Worm (Caenorhabditis elegans): ENCODE measurements around the gene sru-35.

sru-35 gene

DNA sequence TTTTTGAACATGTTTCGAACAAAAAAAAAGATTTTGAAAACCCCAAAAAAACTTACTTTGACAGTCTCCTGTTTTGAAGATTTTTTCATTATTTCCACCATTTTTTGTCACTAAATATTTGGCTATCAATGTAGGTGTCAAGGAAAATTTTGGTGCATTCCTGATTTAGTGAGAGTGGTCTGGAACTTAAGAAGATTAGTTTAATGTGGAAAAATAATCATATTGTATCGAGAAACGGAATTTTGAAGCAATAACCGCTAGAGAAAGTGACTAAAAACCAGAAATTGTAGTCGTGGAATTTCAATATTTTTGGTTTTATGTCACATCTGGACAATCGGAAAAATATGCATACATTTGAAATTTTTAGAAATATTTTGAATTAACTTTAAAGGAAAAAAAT is 28.1 kb downstream of the sru-35 start, which contains the start of the genes F20C5.11 and klp-11:
Gene F20C5.11 (minus strand): TSS at position 101 of the 400 bp plus-strand sequence.
Gene klp-11 (minus strand): TSS at position 171 of the 400 bp plus-strand sequence.
- TF ChIP-seq tbx-8 (GFP tag; optimal IDR thresholded peaks at IDR 0.05) = no peak
- no peak for TF ChIP-seq unc-39 (tag; optimal IDR thresholded peaks at IDR 0.05)
- TF ChIP-seq hlh-1 (tag; optimal IDR thresholded peaks at IDR 0.05) = no peak
- TF ChIP-seq unc-120 (tag; optimal IDR thresholded peaks at IDR 0.05; ENCODE audit: poor library complexity, severe bottlenecking) = no peak
- no peak for TF ChIP-seq elt-3 (tag; optimal IDR thresholded peaks at IDR 0.05)
- no peak for TF ChIP-seq snpc-4 (tag; optimal IDR thresholded peaks at IDR 0.05)
- no peak for TF ChIP-seq ceh-43 (GFP tag; optimal IDR thresholded peaks at IDR 0.05)
- TF ChIP-seq unc-62 (GFP tag; optimal IDR thresholded peaks at IDR 0.05) = no peak
- TF ChIP-seq nhr-2 (tag; optimal IDR thresholded peaks at IDR 0.05) = no peak
- TF ChIP-seq flh-1 (GFP tag; optimal IDR thresholded peaks at IDR 0.05) = no peak
- TF ChIP-seq nhr-28 (tag; optimal IDR thresholded peaks at IDR 0.05) = no peak
- no peak for TF ChIP-seq nhr-76 (tag; optimal IDR thresholded peaks at IDR 0.05)
- no peak for TF ChIP-seq pha-4 (tag; optimal IDR thresholded peaks at IDR 0.05)
- TF ChIP-seq nhr-12 (tag; optimal IDR thresholded peaks at IDR 0.05) = no peak
- no peak for TF ChIP-seq mab-5 (tag; optimal IDR thresholded peaks at IDR 0.05)
- no peak for TF ChIP-seq lin-32 (GFP tag; optimal IDR thresholded peaks at IDR 0.05)
- no peak for TF ChIP-seq ceh-39 (tag; optimal IDR thresholded peaks at IDR 0.05)
- TF ChIP-seq drap-1 (GFP tag; optimal IDR thresholded peaks at IDR 0.05) = no peak
- no peak for TF ChIP-seq elt-1 (tag; optimal IDR thresholded peaks at IDR 0.05; ENCODE audit: borderline replicate concordance, insufficient read depth)
- no peak for TF ChIP-seq mls-2 (tag; optimal IDR thresholded peaks at IDR 0.05)

DNA sequence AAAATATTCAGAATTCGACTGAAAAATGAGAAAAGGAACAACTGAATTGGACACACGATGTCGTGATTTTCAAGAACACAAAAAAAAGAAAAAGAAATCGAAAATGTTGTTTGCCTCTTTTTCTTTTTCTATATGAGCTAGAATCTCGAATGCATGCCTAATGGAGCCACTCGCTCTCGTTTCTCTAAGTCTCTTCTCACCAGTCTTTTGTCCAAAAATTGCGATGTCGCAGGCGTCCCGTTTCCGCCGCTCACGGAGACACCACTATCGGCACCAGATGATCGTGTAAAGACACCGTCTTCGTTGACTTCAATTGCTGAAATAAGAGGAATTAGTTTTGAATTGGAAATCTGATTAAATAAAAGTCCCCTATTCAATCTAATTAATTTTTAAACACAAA is 31.4 kb downstream of the sru-35 start:
- no peak for TF ChIP-seq bed-3 (GFP tag; optimal IDR thresholded peaks at IDR 0.05)
- no peak for TF ChIP-seq lsy-2 (tag; optimal IDR thresholded peaks at IDR 0.05)
- TF ChIP-seq blmp-1 (tag; optimal IDR thresholded peaks at IDR 0.05) = no peak
- no peak for TF ChIP-seq mab-5 (tag; optimal IDR thresholded peaks at IDR 0.05)
- TF ChIP-seq zip-8 (tag; optimal IDR thresholded peaks at IDR 0.05) = no peak
- no peak for TF ChIP-seq ceh-39 (tag; optimal IDR thresholded peaks at IDR 0.05)
- TF ChIP-seq nhr-12 (tag; optimal IDR thresholded peaks at IDR 0.05) = no peak
- peak; percentile 28 for TF ChIP-seq ces-1 (GFP tag; optimal IDR thresholded peaks at IDR 0.05)
- no peak for TF ChIP-seq pha-4 (tag; optimal IDR thresholded peaks at IDR 0.05)

DNA sequence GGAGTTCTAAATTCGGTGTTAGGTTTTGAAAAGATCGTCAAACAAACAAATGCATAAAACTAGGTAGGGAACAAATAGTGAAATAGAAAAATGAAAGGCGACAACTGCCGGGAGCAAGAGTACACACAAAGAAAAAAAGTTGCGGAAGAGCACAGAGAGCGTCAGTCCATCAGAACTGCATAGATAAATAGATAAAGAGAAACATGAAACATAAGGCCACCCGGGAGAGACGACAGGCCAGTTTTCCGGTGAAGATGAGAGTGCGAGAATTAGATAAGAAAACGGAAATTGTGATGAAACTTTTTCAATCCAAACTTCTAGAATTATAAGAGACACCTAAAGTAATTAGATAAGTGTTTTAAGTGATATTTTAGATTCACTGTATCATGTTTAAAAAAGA is 32.3 kb downstream of the sru-35 start:
- no peak for TF ChIP-seq lin-13 (tag; optimal IDR thresholded peaks at IDR 0.05)
- TF ChIP-seq unc-120 (tag; optimal IDR thresholded peaks at IDR 0.05; ENCODE audit: poor library complexity, severe bottlenecking) = peak; percentile 54
- no peak for TF ChIP-seq M03D4.4 (tag; optimal IDR thresholded peaks at IDR 0.05)
- TF ChIP-seq ces-1 (GFP tag; optimal IDR thresholded peaks at IDR 0.05) = peak; percentile 2
- no peak for TF ChIP-seq nhr-12 (tag; optimal IDR thresholded peaks at IDR 0.05)
- peak; percentile 55 for TF ChIP-seq hlh-1 (tag; optimal IDR thresholded peaks at IDR 0.05)

DNA sequence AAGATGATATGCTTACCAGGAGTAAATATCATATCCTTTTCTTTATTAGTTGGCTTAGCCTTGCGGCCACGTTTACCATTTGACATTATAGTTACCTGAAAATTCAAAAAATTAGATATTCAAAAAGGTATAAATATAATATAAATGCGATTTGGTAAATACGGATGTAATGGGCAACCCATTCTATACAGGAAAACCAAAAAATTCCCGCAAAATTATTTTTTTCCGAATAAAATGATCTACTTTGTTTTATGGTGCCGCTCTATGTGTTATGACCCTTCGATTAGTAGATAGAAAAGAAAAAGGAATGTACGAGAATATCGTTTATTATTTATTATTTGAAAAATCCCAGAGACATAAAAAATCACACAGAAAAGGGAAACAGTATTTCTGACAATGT is 35.3 kb downstream of the sru-35 start, which contains the start of gene elli-1:
Gene elli-1 (minus strand): TSS at position 101 of the 400 bp plus-strand sequence.
- no peak for TF ChIP-seq ham-2 (GFP tag; optimal IDR thresholded peaks at IDR 0.05)
- TF ChIP-seq lsy-2 (tag; optimal IDR thresholded peaks at IDR 0.05) = no peak

DNA sequence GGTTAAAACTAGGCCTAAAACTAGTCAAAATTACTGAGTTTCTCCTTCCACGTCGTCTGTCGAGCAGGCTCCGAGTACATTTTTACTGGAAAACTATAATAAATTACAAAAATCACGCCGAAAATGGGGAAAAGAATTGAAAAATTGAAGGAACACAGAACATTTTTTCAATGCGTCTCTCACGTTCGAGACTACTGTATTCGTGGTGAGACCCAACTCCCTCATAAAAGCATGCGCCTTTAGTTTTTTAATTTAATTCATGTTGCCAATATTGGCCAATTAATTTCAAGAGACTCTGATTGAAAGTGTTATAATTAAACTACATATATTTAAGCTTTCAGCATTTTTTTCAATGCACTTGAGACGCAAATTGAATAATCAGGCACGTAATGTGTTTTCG is 35.9 kb downstream of the sru-35 start:
- TF ChIP-seq ceh-83 (GFP tag; optimal IDR thresholded peaks at IDR 0.05) (peak; percentile 10), ztf-11 (tag; optimal IDR thresholded peaks at IDR 0.05) (no peak)

DNA sequence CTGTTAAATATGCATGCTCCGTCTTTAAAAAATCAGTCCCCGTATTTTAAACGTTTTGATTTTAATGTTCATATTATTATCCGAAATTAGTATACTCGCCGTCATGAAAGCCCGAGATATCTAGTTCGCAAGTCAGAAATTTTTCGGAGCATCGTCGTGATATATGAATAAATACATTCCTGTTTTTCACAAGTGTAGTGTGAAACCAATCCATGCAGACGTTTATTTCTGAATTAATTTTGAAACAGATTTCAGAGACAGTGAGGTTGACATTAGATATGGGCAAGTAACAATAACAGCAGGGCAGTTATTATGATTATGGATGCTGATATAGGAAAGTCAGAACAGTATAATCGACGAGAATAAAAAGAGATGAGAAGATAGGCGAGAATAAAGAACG is 37.6 kb downstream of the sru-35 start:
- no peak for TF ChIP-seq unc-62 (GFP tag; optimal IDR thresholded peaks at IDR 0.05)

DNA sequence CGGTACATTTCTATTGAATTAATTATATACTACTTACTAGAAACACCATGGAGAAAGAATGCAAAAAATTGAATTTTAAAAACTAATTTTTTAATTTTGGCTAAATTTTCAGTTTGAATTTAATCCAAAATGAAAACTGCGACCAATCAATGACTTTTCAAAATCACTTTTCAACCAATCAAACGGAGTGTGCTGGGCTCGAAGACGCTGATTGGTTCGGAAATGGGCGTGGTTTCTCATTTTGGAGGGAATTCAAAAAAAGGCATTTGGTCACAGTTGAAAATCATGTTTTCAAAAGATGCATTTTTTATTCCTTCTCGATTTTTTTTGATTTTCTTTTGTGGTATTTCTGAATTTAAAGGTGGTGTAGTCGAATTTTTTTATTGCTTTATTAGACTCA is 41.1 kb downstream of the sru-35 start:
- no peak for TF ChIP-seq ceh-83 (GFP tag; optimal IDR thresholded peaks at IDR 0.05)
- no peak for TF ChIP-seq ztf-11 (tag; optimal IDR thresholded peaks at IDR 0.05)
- TF ChIP-seq bed-3 (GFP tag; optimal IDR thresholded peaks at IDR 0.05) = no peak
- TF ChIP-seq blmp-1 (tag; optimal IDR thresholded peaks at IDR 0.05) = no peak
